Worm (Caenorhabditis elegans) whole organism, L2 larva: ENCODE measurements around the gene C35D10.17.
A peak's percentile ranks its signal among the peaks of the same experiment; 100 is the strongest.

Source experiments
- C34F6.9 ChIP-seq: fragments of 150-350 bp; optimal IDR thresholded peaks from 2 replicates; lab custom pipeline; 2014; ENCODE audit warnings: missing biosample characterization, missing genetic modification characterization
- F13H6.1 ChIP-seq: sonication (generic microtip); optimal IDR thresholded peaks from 2 replicates; lab custom pipeline; 2016; ENCODE audit warnings: missing genetic modification characterization, missing compliant biosample characterization
- R02D3.7 ChIP-seq: fragments of 150-350 bp; optimal IDR thresholded peaks from 2 replicates; lab custom pipeline; 2014; ENCODE audit warnings: missing biosample characterization, missing genetic modification characterization
- Y55F3AM.14 ChIP-seq: fragments of 200-800 bp; sonication (Bioruptor generic); optimal IDR thresholded peaks from 2 replicates; lab custom pipeline; 2018; ENCODE audit warnings: mild to moderate bottlenecking, missing genetic modification characterization, missing compliant biosample characterization
- ZK546.5 ChIP-seq: sonication (generic microtip); optimal IDR thresholded peaks from 2 replicates; lab custom pipeline; 2017; ENCODE audit warnings: missing biosample characterization, missing genetic modification characterization
- alr-1 ChIP-seq: fragments of 150-350 bp; optimal IDR thresholded peaks from 2 replicates; lab custom pipeline; 2014; ENCODE audit warnings: missing biosample characterization, missing genetic modification characterization
- blmp-1 ChIP-seq: sonication (generic microtip); optimal IDR thresholded peaks from 2 replicates; lab custom pipeline; 2017; ENCODE audit warnings: missing genetic modification characterization, mild to moderate bottlenecking, missing compliant biosample characterization, antibody characterized with exemption, moderate library complexity; ENCODE audit not compliant: insufficient read depth
- ceh-16 ChIP-seq: fragments of 150-350 bp; optimal IDR thresholded peaks from 2 replicates; lab custom pipeline; 2014; ENCODE audit warnings: missing biosample characterization, missing genetic modification characterization
- ceh-82 ChIP-seq: fragments of 150-350 bp; optimal IDR thresholded peaks from 2 replicates; lab custom pipeline; 2014; ENCODE audit warnings: missing biosample characterization, missing genetic modification characterization
- crh-2 ChIP-seq: sonication (generic microtip); optimal IDR thresholded peaks from 2 replicates; lab custom pipeline; 2017; ENCODE audit warnings: missing biosample characterization, missing genetic modification characterization
- dmd-4 ChIP-seq: sonication (generic microtip); optimal IDR thresholded peaks from 2 replicates; lab custom pipeline; 2017; ENCODE audit warnings: missing biosample characterization, missing genetic modification characterization
- egl-27 ChIP-seq: sonication (generic microtip); optimal IDR thresholded peaks from 3 replicates; lab custom pipeline; 2017; ENCODE audit warnings: missing biosample characterization, missing genetic modification reagents, missing genetic modification characterization
- elt-1 ChIP-seq: fragments of 150-350 bp; optimal IDR thresholded peaks from 2 replicates; lab custom pipeline; 2014; ENCODE audit warnings: missing biosample characterization, missing genetic modification characterization
- elt-3 ChIP-seq: sonication (generic microtip); optimal IDR thresholded peaks from 2 replicates; lab custom pipeline; 2017; ENCODE audit warnings: missing biosample characterization, missing genetic modification characterization
- fos-1 ChIP-seq: fragments of 150-350 bp; optimal IDR thresholded peaks from 2 replicates; lab custom pipeline; 2014; ENCODE audit warnings: missing biosample characterization, missing genetic modification characterization
- gmeb-1 ChIP-seq: fragments of 150-350 bp; optimal IDR thresholded peaks from 2 replicates; lab custom pipeline; 2014; ENCODE audit warnings: missing biosample characterization, missing genetic modification characterization
- lin-11 ChIP-seq: fragments of 150-350 bp; sonication (generic microtip); optimal IDR thresholded peaks from 2 replicates; lab custom pipeline; 2014; ENCODE audit warnings: missing biosample characterization, missing genetic modification characterization, inconsistent platforms, mixed read lengths
- lin-13 ChIP-seq: fragments of 150-350 bp; optimal IDR thresholded peaks from 2 replicates; lab custom pipeline; 2014; ENCODE audit warnings: missing biosample characterization, missing genetic modification reagents, missing genetic modification characterization
- lin-39 ChIP-seq: fragments of 150-350 bp; optimal IDR thresholded peaks from 2 replicates; lab custom pipeline; 2014; ENCODE audit warnings: missing biosample characterization, missing genetic modification reagents, missing genetic modification characterization
- lsy-2 ChIP-seq, 2 experiments: fragments of 150-350 bp in 1 of 2; sonication (generic microtip) in 1 of 2; optimal IDR thresholded peaks; 2 replicates each; lab custom pipeline; 2014 to 2017; ENCODE audit warnings: missing biosample characterization in 2 of 2, missing genetic modification characterization in 2 of 2
- mab-5 ChIP-seq: fragments of 150-350 bp; optimal IDR thresholded peaks from 2 replicates; lab custom pipeline; 2014; ENCODE audit warnings: missing biosample characterization, missing genetic modification characterization
- mbf-1 ChIP-seq: sonication (generic microtip); optimal IDR thresholded peaks from 2 replicates; lab custom pipeline; 2017; ENCODE audit warnings: missing biosample characterization, missing genetic modification characterization
- mdl-1 ChIP-seq, 2 experiments: fragments of 150-350 bp in 1 of 2; sonication (generic microtip) in 1 of 2; optimal IDR thresholded peaks; 2 replicates each; lab custom pipeline; 2017; ENCODE audit warnings: missing biosample characterization in 2 of 2, missing genetic modification characterization in 2 of 2
- nhr-10 ChIP-seq: sonication (generic microtip); optimal IDR thresholded peaks from 2 replicates; lab custom pipeline; 2017; ENCODE audit warnings: missing biosample characterization, missing genetic modification characterization
- nhr-11 ChIP-seq: fragments of 150-350 bp; optimal IDR thresholded peaks from 2 replicates; lab custom pipeline; 2014; ENCODE audit warnings: missing biosample characterization, missing genetic modification characterization
- nhr-12 ChIP-seq: fragments of 150-350 bp; optimal IDR thresholded peaks from 2 replicates; lab custom pipeline; 2014; ENCODE audit warnings: missing biosample characterization, missing genetic modification characterization
- nhr-129 ChIP-seq: fragments of 150-350 bp; optimal IDR thresholded peaks from 2 replicates; lab custom pipeline; 2014; ENCODE audit warnings: missing biosample characterization, missing genetic modification characterization
- nhr-21 ChIP-seq: fragments of 150-350 bp; optimal IDR thresholded peaks from 2 replicates; lab custom pipeline; 2014; ENCODE audit warnings: missing biosample characterization, missing genetic modification characterization
- nhr-23 ChIP-seq: fragments of 150-350 bp; optimal IDR thresholded peaks from 2 replicates; lab custom pipeline; 2014; ENCODE audit warnings: missing biosample characterization, missing genetic modification reagents, missing genetic modification characterization
- nhr-237 ChIP-seq: fragments of 150-350 bp; optimal IDR thresholded peaks from 2 replicates; lab custom pipeline; 2014; ENCODE audit warnings: missing biosample characterization, missing genetic modification characterization
- nhr-25 ChIP-seq: fragments of 150-350 bp; sonication (generic microtip); optimal IDR thresholded peaks from 3 replicates; lab custom pipeline; 2014; ENCODE audit warnings: missing biosample characterization, missing genetic modification characterization
- nhr-6 ChIP-seq: fragments of 150-350 bp; optimal IDR thresholded peaks from 2 replicates; lab custom pipeline; 2014; ENCODE audit warnings: missing biosample characterization, missing genetic modification characterization
- nhr-77 ChIP-seq: fragments of 150-350 bp; optimal IDR thresholded peaks from 2 replicates; lab custom pipeline; 2014; ENCODE audit warnings: missing biosample characterization, missing genetic modification characterization
- sem-4 ChIP-seq: fragments of 150-350 bp; optimal IDR thresholded peaks from 2 replicates; lab custom pipeline; 2014; ENCODE audit warnings: missing biosample characterization, missing genetic modification reagents, missing genetic modification characterization
- skn-1 ChIP-seq: sonication (generic microtip); optimal IDR thresholded peaks from 2 replicates; lab custom pipeline; 2017; ENCODE audit warnings: missing biosample characterization, missing genetic modification characterization
- sma-3 ChIP-seq: sonication (generic microtip); optimal IDR thresholded peaks from 2 replicates; lab custom pipeline; 2016; ENCODE audit warnings: missing genetic modification reagents, missing genetic modification characterization, missing compliant biosample characterization
- sma-9 ChIP-seq, 2 experiments: fragments of 150-350 bp in 1 of 2; sonication (generic microtip) in 1 of 2; optimal IDR thresholded peaks; 2 replicates each; lab custom pipeline; 2014 to 2016; ENCODE audit warnings: missing genetic modification characterization in 2 of 2, mild to moderate bottlenecking in 1 of 2, missing biosample characterization in 1 of 2, missing compliant biosample characterization in 1 of 2, missing genetic modification reagents in 1 of 2, moderate library complexity in 1 of 2
- snpc-4 ChIP-seq: fragments of 150-350 bp; optimal IDR thresholded peaks from 2 replicates; lab custom pipeline; 2014; ENCODE audit warnings: missing biosample characterization, missing genetic modification characterization
- unc-39 ChIP-seq: fragments of 150-350 bp; optimal IDR thresholded peaks from 2 replicates; lab custom pipeline; 2014; ENCODE audit warnings: missing biosample characterization, missing genetic modification characterization
- unc-55 ChIP-seq: fragments of 150-350 bp; sonication (generic microtip); optimal IDR thresholded peaks from 3 replicates; lab custom pipeline; 2014; ENCODE audit warnings: missing biosample characterization, missing genetic modification reagents, missing genetic modification characterization
- unc-62 ChIP-seq: fragments of 150-350 bp; optimal IDR thresholded peaks from 2 replicates; lab custom pipeline; 2014; ENCODE audit warnings: missing biosample characterization, missing genetic modification reagents, missing genetic modification characterization
- zag-1 ChIP-seq: fragments of 150-350 bp; optimal IDR thresholded peaks from 2 replicates; lab custom pipeline; 2014; ENCODE audit warnings: missing biosample characterization, missing genetic modification characterization
- ztf-1 ChIP-seq: fragments of 200-800 bp; sonication (Bioruptor generic); conservative IDR thresholded peaks from 2 replicates; pipeline ENCODE4 v1.3.6; 2022; ENCODE audit warnings: missing genetic modification characterization, missing compliant biosample characterization
- ztf-11 ChIP-seq: sonication (generic microtip); optimal IDR thresholded peaks from 2 replicates; lab custom pipeline; 2017; ENCODE audit warnings: missing biosample characterization, missing genetic modification characterization
- ztf-4 ChIP-seq: fragments of 150-350 bp; optimal IDR thresholded peaks from 2 replicates; lab custom pipeline; 2014; ENCODE audit warnings: missing biosample characterization, missing genetic modification characterization

Gene C35D10.17

ce11 chrIII:4909938-4910337, 43.1 kb downstream of the C35D10.17 start, which contains the start of gene F26F4.12:
F26F4.12 (minus strand) TSS chrIII:4910038.
- TF ChIP-seq ztf-11 (no peak), nhr-23 (no peak), sma-3 (GFP tag; lab: Kevin White, UChicago) (no peak), snpc-4 (tag; lab: Kevin White, UChicago) (no peak), sem-4 (no peak), blmp-1 (tag; lab: Kevin White, UChicago) (no peak), ztf-4 (no peak), egl-27 (tag; lab: Kevin White, UChicago) (no peak), crh-2 (tag; lab: Kevin White, UChicago) (no peak), sma-9 (GFP tag; optimal IDR thresholded peaks at IDR 0.05; lab: Kevin White, UChicago) (no peak), sma-9 (tag; optimal IDR thresholded peaks at IDR 0.05; lab: Kevin White, UChicago) (no peak), unc-62 (GFP tag; lab: Kevin White, UChicago) (no peak), gmeb-1 (tag; lab: Kevin White, UChicago) (no peak), nhr-77 (tag; lab: Kevin White, UChicago) (no peak), unc-39 (tag; lab: Kevin White, UChicago) (no peak), nhr-12 (no peak), nhr-237 (tag; lab: Kevin White, UChicago) (no peak), C34F6.9 (tag; lab: Kevin White, UChicago) (no peak)

DNA sequence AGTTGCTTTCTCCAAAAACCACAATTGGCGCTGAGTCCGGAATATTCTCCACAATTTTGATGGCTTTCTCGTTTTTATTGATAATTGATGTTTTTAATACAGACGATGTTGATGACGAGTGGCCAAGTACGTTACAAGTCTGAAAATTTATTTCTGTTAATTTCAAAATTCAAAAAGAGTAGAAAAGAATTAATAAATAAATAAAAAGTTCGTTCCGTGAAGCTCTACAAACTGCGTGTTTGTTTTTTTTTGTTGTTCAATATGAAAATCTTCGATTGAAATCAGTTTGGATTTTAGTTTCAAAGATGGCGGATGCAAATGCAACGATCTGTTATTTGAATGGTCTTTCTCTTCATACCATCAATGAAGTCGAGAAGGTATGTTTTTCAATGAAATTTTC, 44.1 kb downstream of the C35D10.17 start, which contains the start of gene F26F4.2:
TSS of gene F26F4.2 (plus strand) at position 301 of the 400 bp plus-strand sequence.
- TF ChIP-seq nhr-23 (no peak), ztf-4 (no peak), unc-62 (GFP tag; lab: Kevin White, UChicago) (no peak), ceh-16 (tag; lab: Kevin White, UChicago) (no peak), nhr-77 (tag; lab: Kevin White, UChicago) (no peak), lin-13 (GFP tag; lab: Kevin White, UChicago) (no peak), zag-1 (tag; lab: Kevin White, UChicago) (no peak), alr-1 (tag; lab: Kevin White, UChicago) (no peak), mdl-1 (tag; optimal IDR thresholded peaks at IDR 0.05; lab: Kevin White, UChicago) (no peak), elt-3 (no peak), nhr-21 (tag; lab: Kevin White, UChicago) (no peak), F13H6.1 (tag; lab: Kevin White, UChicago) (no peak), ceh-82 (tag; lab: Kevin White, UChicago) (no peak), nhr-129 (tag; lab: Kevin White, UChicago) (no peak), unc-55 (no peak)

DNA sequence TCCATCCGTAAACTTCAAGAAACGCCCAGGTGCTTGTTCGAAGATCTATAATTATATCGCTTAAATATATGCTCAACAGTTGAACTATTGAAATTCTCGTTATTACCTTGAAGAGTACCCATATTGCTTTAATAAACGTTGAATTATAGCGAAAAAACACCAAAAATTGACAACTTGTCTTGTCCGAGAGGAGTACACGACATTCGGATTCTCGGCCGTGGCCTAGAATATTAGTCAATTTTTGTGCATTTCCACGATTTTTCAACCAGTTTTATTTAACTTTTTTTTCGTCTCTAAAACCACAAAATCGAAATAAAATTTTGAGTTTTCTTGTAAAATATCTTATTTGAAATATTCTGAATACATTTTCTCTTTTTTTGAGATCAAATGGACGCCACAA, 45.5 kb downstream of the C35D10.17 start, which contains the start of the genes F26F4.9 and cee-1:
TSS of gene F26F4.9 (minus strand) at position 205 of the 400 bp plus-strand sequence.
TSS of gene cee-1 (plus strand) at position 383 of the 400 bp plus-strand sequence.
- TF ChIP-seq dmd-4 = no peak
- no peak for TF ChIP-seq nhr-237 (tag; lab: Kevin White, UChicago)
- TF ChIP-seq mab-5 (tag; lab: Kevin White, UChicago) = no peak
- no peak for TF ChIP-seq blmp-1 (tag; lab: Kevin White, UChicago)
- TF ChIP-seq R02D3.7 = no peak
- no peak for TF ChIP-seq Y55F3AM.14 (GFP tag; lab: Kevin White, UChicago)
- peak; percentile 53 for TF ChIP-seq gmeb-1 (tag; lab: Kevin White, UChicago)
- TF ChIP-seq elt-3 = no peak
- peak; percentile 74 for TF ChIP-seq unc-55
- TF ChIP-seq nhr-21 (tag; lab: Kevin White, UChicago) = no peak
- TF ChIP-seq zag-1 (tag; lab: Kevin White, UChicago) = no peak
- no peak for TF ChIP-seq nhr-10 (tag; lab: Kevin White, UChicago)
- TF ChIP-seq skn-1 = no peak
- TF ChIP-seq sma-9 (GFP tag; optimal IDR thresholded peaks at IDR 0.05; lab: Kevin White, UChicago) = peak; percentile 67
- no peak for TF ChIP-seq sma-9 (tag; optimal IDR thresholded peaks at IDR 0.05; lab: Kevin White, UChicago)
- TF ChIP-seq nhr-129 (tag; lab: Kevin White, UChicago) = no peak
- no peak for TF ChIP-seq elt-1
- no peak for TF ChIP-seq ceh-82 (tag; lab: Kevin White, UChicago)
- TF ChIP-seq ceh-16 (tag; lab: Kevin White, UChicago) = no peak
- no peak for TF ChIP-seq lin-11 (tag; lab: Kevin White, UChicago)
- TF ChIP-seq ZK546.5 (tag; lab: Kevin White, UChicago) = no peak
- TF ChIP-seq lin-39 (tag; lab: Kevin White, UChicago) = no peak
- peak; percentile 68 for TF ChIP-seq F13H6.1 (tag; lab: Kevin White, UChicago)
- TF ChIP-seq ztf-4 = no peak
- TF ChIP-seq nhr-23 = no peak
- TF ChIP-seq mbf-1 (tag; lab: Kevin White, UChicago) = no peak
- TF ChIP-seq ztf-11 = no peak
- TF ChIP-seq snpc-4 (tag; lab: Kevin White, UChicago) = no peak
- no peak for TF ChIP-seq unc-39 (tag; lab: Kevin White, UChicago)
- TF ChIP-seq nhr-12 = no peak
- no peak for TF ChIP-seq nhr-77 (tag; lab: Kevin White, UChicago)
- no peak for TF ChIP-seq sem-4
- TF ChIP-seq fos-1 (tag; lab: Kevin White, UChicago) = peak; percentile 11
- TF ChIP-seq egl-27 (tag; lab: Kevin White, UChicago) = no peak
- no peak for TF ChIP-seq alr-1 (tag; lab: Kevin White, UChicago)
- peak; percentile 75 for TF ChIP-seq sma-3 (GFP tag; lab: Kevin White, UChicago)
- TF ChIP-seq ztf-1 = no peak
- TF ChIP-seq C34F6.9 (tag; lab: Kevin White, UChicago) = peak; percentile 68
- no peak for TF ChIP-seq nhr-11 (tag; lab: Kevin White, UChicago)
- TF ChIP-seq unc-62 (GFP tag; lab: Kevin White, UChicago) = no peak
- TF ChIP-seq nhr-25 (tag; lab: Kevin White, UChicago) = peak; percentile 44
- no peak for TF ChIP-seq nhr-6 (tag; lab: Kevin White, UChicago)
- peak; percentile 43 to 73 for TF ChIP-seq lsy-2 (tag; optimal IDR thresholded peaks at IDR 0.05; lab: Kevin White, UChicago)
